Fruit fly (Drosophila melanogaster): ENCODE measurements around the gene Set8.
A peak's percentile ranks its signal among the peaks of the same experiment; 100 is the strongest.

dm6 chr3R:14353733-14354152 lies 37.9 kb downstream of the Set8 start:
- TF ChIP-seq CG14655 (GFP tag; optimal IDR thresholded peaks at IDR 0.05) (peak; percentile 91), CG8159 (tag; optimal IDR thresholded peaks at IDR 0.05) (peak; percentile 97), CG10348 (GFP tag; IDR thresholded peaks at IDR 0.05) (no peak), Pif1B (GFP tag; optimal IDR thresholded peaks at IDR 0.05) (peak; percentile 72), CG8301 (tag; optimal IDR thresholded peaks at IDR 0.05) (peak; percentile 88), Snoo (tag; optimal IDR thresholded peaks at IDR 0.05) (peak; percentile 87), CG34367 (tag; optimal IDR thresholded peaks at IDR 0.05) (peak; percentile 73), CG12605 (GFP tag; IDR thresholded peaks at IDR 0.05) (peak; percentile 56), gl (tag; optimal IDR thresholded peaks at IDR 0.05) (peak; percentile 75)
